Worm (Caenorhabditis elegans) whole organism, L3 larva: ENCODE data around the gene C27B7.5.
A peak's percentile ranks its signal among the peaks of the same experiment; 100 is the strongest.

Experiments used
- R02D3.7 ChIP-seq: fragments of 150-350 bp; optimal IDR thresholded peaks from 2 replicates; lab custom pipeline; 2014; ENCODE audit warnings: missing biosample characterization, missing genetic modification characterization
- ZK546.5 ChIP-seq: sonication (generic microtip); optimal IDR thresholded peaks from 2 replicates; lab custom pipeline; 2017; ENCODE audit warnings: missing biosample characterization, missing genetic modification characterization
- aly-2 ChIP-seq: fragments of 150-350 bp; optimal IDR thresholded peaks from 2 replicates; lab custom pipeline; 2014; ENCODE audit warnings: missing biosample characterization, missing genetic modification characterization
- ama-1 ChIP-seq: fragments of 150-350 bp; optimal IDR thresholded peaks from 2 replicates; lab custom pipeline; 2018
- ceh-16 ChIP-seq: sonication (generic microtip); optimal IDR thresholded peaks from 2 replicates; lab custom pipeline; 2017; ENCODE audit warnings: missing biosample characterization, missing genetic modification characterization
- ceh-28 ChIP-seq: fragments of 150-350 bp; optimal IDR thresholded peaks from 2 replicates; lab custom pipeline; 2014; ENCODE audit warnings: missing biosample characterization, missing genetic modification reagents, missing genetic modification characterization
- ceh-82 ChIP-seq: fragments of 150-350 bp; optimal IDR thresholded peaks from 2 replicates; lab custom pipeline; 2014; ENCODE audit warnings: missing biosample characterization, missing genetic modification characterization
- ceh-9 ChIP-seq: sonication (generic microtip); optimal IDR thresholded peaks from 2 replicates; lab custom pipeline; 2018; ENCODE audit warnings: missing biosample characterization, missing genetic modification characterization
- daf-12 ChIP-seq: fragments of 150-350 bp; optimal IDR thresholded peaks from 2 replicates; lab custom pipeline; 2014; ENCODE audit warnings: missing biosample characterization, missing genetic modification reagents, missing genetic modification characterization
- egl-27 ChIP-seq: sonication (generic microtip); optimal IDR thresholded peaks from 4 replicates; lab custom pipeline; 2017; ENCODE audit warnings: missing biosample characterization, missing genetic modification reagents, missing genetic modification characterization
- egl-5 ChIP-seq: fragments of 150-350 bp; optimal IDR thresholded peaks from 2 replicates; lab custom pipeline; 2017; ENCODE audit warnings: missing biosample characterization, missing genetic modification reagents, missing genetic modification characterization, inconsistent platforms
- elt-1 ChIP-seq: fragments of 150-350 bp; optimal IDR thresholded peaks from 2 replicates; lab custom pipeline; 2014; ENCODE audit warnings: missing biosample characterization, missing genetic modification characterization
- elt-2 ChIP-seq: sonication (generic microtip); optimal IDR thresholded peaks from 2 replicates; lab custom pipeline; 2016; ENCODE audit warnings: missing genetic modification reagents, mild to moderate bottlenecking, missing genetic modification characterization, missing compliant biosample characterization
- elt-3 ChIP-seq, 3 experiments: fragments of 150-350 bp in 1 of 3; sonication (generic microtip) in 2 of 3; optimal IDR thresholded peaks; 2 replicates in 2 of 3; 4 replicates in 1 of 3; lab custom pipeline; 2014 to 2017; ENCODE audit warnings: missing biosample characterization in 3 of 3, missing genetic modification characterization in 3 of 3
- eor-1 ChIP-seq, 2 experiments: fragments of 150-350 bp; optimal IDR thresholded peaks; 2 replicates each; lab custom pipeline; 2014 to 2018; ENCODE audit warnings: missing biosample characterization in 2 of 2, missing genetic modification characterization in 2 of 2
- fkh-10 ChIP-seq: sonication (generic microtip); optimal IDR thresholded peaks from 2 replicates; lab custom pipeline; 2017; ENCODE audit warnings: missing biosample characterization, missing genetic modification reagents, missing genetic modification characterization
- fkh-2 ChIP-seq: fragments of 150-350 bp; optimal IDR thresholded peaks from 2 replicates; lab custom pipeline; 2014; ENCODE audit warnings: missing biosample characterization, missing genetic modification reagents, missing genetic modification characterization
- fos-1 ChIP-seq: fragments of 150-350 bp; optimal IDR thresholded peaks from 2 replicates; lab custom pipeline; 2014; ENCODE audit warnings: missing biosample characterization, missing genetic modification characterization
- hmg-11 ChIP-seq: sonication (generic microtip); optimal IDR thresholded peaks from 2 replicates; lab custom pipeline; 2016; ENCODE audit warnings: missing genetic modification characterization, missing compliant biosample characterization
- jun-1 ChIP-seq: fragments of 150-350 bp; optimal IDR thresholded peaks from 2 replicates; lab custom pipeline; 2014; ENCODE audit warnings: missing biosample characterization, missing genetic modification reagents, missing genetic modification characterization
- lin-15B ChIP-seq: fragments of 150-350 bp; optimal IDR thresholded peaks from 2 replicates; lab custom pipeline; 2014; ENCODE audit warnings: missing biosample characterization, missing genetic modification characterization
- lin-39 ChIP-seq: fragments of 150-350 bp; optimal IDR thresholded peaks from 2 replicates; lab custom pipeline; 2018; ENCODE audit warnings: missing biosample characterization, missing genetic modification reagents, missing genetic modification characterization
- lsy-12 ChIP-seq: sonication (generic microtip); optimal IDR thresholded peaks from 2 replicates; lab custom pipeline; 2016; ENCODE audit warnings: mild to moderate bottlenecking, missing genetic modification characterization, missing compliant biosample characterization
- mdl-1 ChIP-seq: fragments of 150-350 bp; optimal IDR thresholded peaks from 2 replicates; lab custom pipeline; 2014; ENCODE audit warnings: missing biosample characterization, missing genetic modification characterization
- mml-1 ChIP-seq: fragments of 150-350 bp; sonication (generic microtip); optimal IDR thresholded peaks from 3 replicates; lab custom pipeline; 2014; ENCODE audit warnings: missing biosample characterization, missing genetic modification characterization
- nfya-1 ChIP-seq: sonication (generic microtip); optimal IDR thresholded peaks from 2 replicates; lab custom pipeline; 2017; ENCODE audit warnings: missing genetic modification characterization, mild to moderate bottlenecking, missing compliant biosample characterization, antibody characterized with exemption, moderate library complexity; ENCODE audit not compliant: insufficient read depth
- nhr-11 ChIP-seq: fragments of 150-350 bp; optimal IDR thresholded peaks from 2 replicates; lab custom pipeline; 2014; ENCODE audit warnings: missing biosample characterization, missing genetic modification characterization
- nhr-12 ChIP-seq: fragments of 150-350 bp; optimal IDR thresholded peaks from 2 replicates; lab custom pipeline; 2014; ENCODE audit warnings: missing biosample characterization, missing genetic modification characterization
- nhr-23 ChIP-seq: fragments of 150-350 bp; optimal IDR thresholded peaks from 2 replicates; lab custom pipeline; 2014; ENCODE audit warnings: missing biosample characterization, missing genetic modification reagents, missing genetic modification characterization
- nhr-237 ChIP-seq: fragments of 150-350 bp; optimal IDR thresholded peaks from 2 replicates; lab custom pipeline; 2014; ENCODE audit warnings: missing biosample characterization, missing genetic modification characterization
- nhr-25 ChIP-seq: sonication (generic microtip); optimal IDR thresholded peaks from 2 replicates; lab custom pipeline; 2017; ENCODE audit warnings: missing biosample characterization, missing genetic modification characterization
- nhr-28 ChIP-seq: fragments of 150-350 bp; optimal IDR thresholded peaks from 2 replicates; lab custom pipeline; 2014; ENCODE audit warnings: missing biosample characterization, missing genetic modification characterization
- nhr-43 ChIP-seq: sonication (generic microtip); optimal IDR thresholded peaks from 2 replicates; lab custom pipeline; 2016; ENCODE audit warnings: mild to moderate bottlenecking, missing genetic modification characterization, missing compliant biosample characterization; ENCODE audit not compliant: poor library complexity, severe bottlenecking
- nhr-67 ChIP-seq: fragments of 150-350 bp; optimal IDR thresholded peaks from 2 replicates; lab custom pipeline; 2014; ENCODE audit warnings: missing biosample characterization, missing genetic modification characterization
- nhr-76 ChIP-seq: fragments of 150-350 bp; sonication (generic microtip); optimal IDR thresholded peaks from 5 replicates; lab custom pipeline; 2014; ENCODE audit warnings: missing biosample characterization, missing genetic modification characterization
- nhr-77 ChIP-seq: fragments of 150-350 bp; optimal IDR thresholded peaks from 2 replicates; lab custom pipeline; 2014; ENCODE audit warnings: missing biosample characterization, missing genetic modification characterization
- pha-4 ChIP-seq: fragments of 150-350 bp; optimal IDR thresholded peaks from 2 replicates; lab custom pipeline; 2014; ENCODE audit warnings: missing biosample characterization, missing genetic modification reagents, missing genetic modification characterization
- pqm-1 ChIP-seq: fragments of 150-350 bp; optimal IDR thresholded peaks from 2 replicates; lab custom pipeline; 2017; ENCODE audit warnings: missing biosample characterization, missing genetic modification characterization, inconsistent platforms
- sea-2 ChIP-seq: fragments of 150-350 bp; sonication (generic microtip); optimal IDR thresholded peaks from 4 replicates; lab custom pipeline; 2014; ENCODE audit warnings: missing biosample characterization, missing genetic modification reagents, missing genetic modification characterization
- skn-1 ChIP-seq: fragments of 150-350 bp; optimal IDR thresholded peaks from 2 replicates; lab custom pipeline; 2014; ENCODE audit warnings: missing biosample characterization, missing genetic modification characterization
- snpc-4 ChIP-seq: fragments of 150-350 bp; optimal IDR thresholded peaks from 2 replicates; lab custom pipeline; 2014; ENCODE audit warnings: missing biosample characterization, missing genetic modification characterization
- tbx-2 ChIP-seq: sonication (generic microtip); optimal IDR thresholded peaks from 2 replicates; lab custom pipeline; 2016; ENCODE audit warnings: mild to moderate bottlenecking, missing genetic modification characterization, missing compliant biosample characterization
- unc-39 ChIP-seq: sonication (generic microtip); optimal IDR thresholded peaks from 4 replicates; lab custom pipeline; 2017; ENCODE audit warnings: missing biosample characterization, missing genetic modification characterization
- unc-62 ChIP-seq: fragments of 150-350 bp; sonication (generic microtip); optimal IDR thresholded peaks from 4 replicates; lab custom pipeline; 2014; ENCODE audit warnings: missing biosample characterization, missing genetic modification reagents, missing genetic modification characterization
- zag-1 ChIP-seq: fragments of 150-350 bp; optimal IDR thresholded peaks from 2 replicates; lab custom pipeline; 2014; ENCODE audit warnings: missing biosample characterization, missing genetic modification characterization
- ztf-11 ChIP-seq: fragments of 150-350 bp; optimal IDR thresholded peaks from 2 replicates; lab custom pipeline; 2014; ENCODE audit warnings: missing biosample characterization, missing genetic modification characterization
- ztf-4 ChIP-seq: fragments of 150-350 bp; optimal IDR thresholded peaks from 2 replicates; lab custom pipeline; 2014; ENCODE audit warnings: missing biosample characterization, missing genetic modification characterization

Gene C27B7.5

ce11 chrIV:8927093-8927492, 25.6 kb downstream of the C27B7.5 start:
- TF ChIP-seq daf-12 (tag; lab: Kevin White, UChicago) (no peak), lsy-12 (peak; percentile 73), elt-3 (tag; optimal IDR thresholded peaks at IDR 0.05; lab: Kevin White, UChicago) (peak in 1 of 3 experiments; percentile 2), nhr-23 (tag; lab: Kevin White, UChicago) (peak; percentile 73), elt-2 (peak; percentile 72), zag-1 (tag; lab: Kevin White, UChicago) (no peak), ztf-11 (tag; lab: Kevin White, UChicago) (no peak), R02D3.7 (tag; lab: Kevin White, UChicago) (peak; percentile 57), ceh-9 (tag; lab: Kevin White, UChicago) (no peak), pqm-1 (peak; percentile 28), eor-1 (tag; optimal IDR thresholded peaks at IDR 0.05; lab: Kevin White, UChicago) (no peak), nhr-76 (tag; lab: Kevin White, UChicago) (no peak), pha-4 (tag; lab: Kevin White, UChicago) (peak; percentile 78), skn-1 (tag; lab: Kevin White, UChicago) (peak; percentile 20), egl-27 (tag; lab: Kevin White, UChicago) (no peak), mml-1 (tag; lab: Kevin White, UChicago) (no peak), nhr-11 (tag; lab: Kevin White, UChicago) (no peak), ama-1 (lab: Kevin White, UChicago) (peak; percentile 86), nhr-43 (tag; lab: Kevin White, UChicago) (peak; percentile 83), unc-62 (peak; percentile 25), lin-39 (tag; lab: Kevin White, UChicago) (peak; percentile 92), nhr-237 (tag; lab: Kevin White, UChicago) (no peak), ceh-28 (peak; percentile 67), ztf-4 (tag; lab: Kevin White, UChicago) (peak; percentile 57), aly-2 (no peak), unc-39 (tag; lab: Kevin White, UChicago) (no peak), nhr-12 (no peak), fos-1 (tag; lab: Kevin White, UChicago) (no peak), ceh-82 (tag; lab: Kevin White, UChicago) (no peak), nhr-28 (tag; lab: Kevin White, UChicago) (no peak), elt-1 (no peak), egl-5 (tag; lab: Kevin White, UChicago) (peak; percentile 36), jun-1 (tag; lab: Kevin White, UChicago) (peak; percentile 51), hmg-11 (tag; lab: Kevin White, UChicago) (peak; percentile 95), nhr-77 (no peak), lin-15B (tag; lab: Kevin White, UChicago) (peak; percentile 35), mdl-1 (tag; lab: Kevin White, UChicago) (no peak), nfya-1 (tag; lab: Kevin White, UChicago) (peak; percentile 67), snpc-4 (no peak), fkh-2 (tag; lab: Kevin White, UChicago) (no peak), nhr-67 (tag; lab: Kevin White, UChicago) (no peak), nhr-25 (tag; lab: Kevin White, UChicago) (peak; percentile 81), ZK546.5 (tag; lab: Kevin White, UChicago) (no peak), sea-2 (GFP tag; lab: Kevin White, UChicago) (no peak), fkh-10 (GFP tag; lab: Kevin White, UChicago) (no peak), tbx-2 (tag; lab: Kevin White, UChicago) (peak; percentile 58), ceh-16 (no peak)
